Fruit fly (Drosophila melanogaster) whole organism, embryonic: ENCODE measurements around the gene Der-2.

Experiments used
- Aef1 ChIP-seq: fragments of 200-800 bp; sonication (Bioruptor generic); IDR thresholded peaks from 3 replicates; pipeline ENCODE4 v1.3.6; 2022; ENCODE audit warnings: missing biosample characterization, missing genetic modification characterization
- Atf3 ChIP-seq: fragments of 200-800 bp; sonication (Bioruptor generic); optimal IDR thresholded peaks from 3 replicates; lab custom pipeline; 2016; ENCODE audit warnings: missing biosample characterization, missing genetic modification characterization
- Bgb ChIP-seq: fragments of 200-800 bp; sonication (Bioruptor generic); IDR thresholded peaks from 2 replicates; pipeline ENCODE4 v1.3.6; 2022; ENCODE audit warnings: missing biosample characterization, missing genetic modification characterization; ENCODE audit not compliant: partially characterized antibody
- Blimp-1 ChIP-seq: fragments of 200-800 bp; sonication (Bioruptor generic); optimal IDR thresholded peaks from 3 replicates; lab custom pipeline; 2018; ENCODE audit warnings: missing biosample characterization, missing genetic modification characterization, mild to moderate bottlenecking, moderate library complexity, missing genetic modification reagents
- Bteb2 ChIP-seq: fragments of 200-800 bp; sonication (Bioruptor generic); optimal IDR thresholded peaks from 2 replicates; lab custom pipeline; 2016; ENCODE audit warnings: missing biosample characterization, missing genetic modification characterization
- CG10431 ChIP-seq: fragments of 200-800 bp; sonication (Bioruptor generic); optimal IDR thresholded peaks from 3 replicates; lab custom pipeline; 2018; ENCODE audit warnings: missing biosample characterization, mild to moderate bottlenecking, missing genetic modification characterization
- CG11398 ChIP-seq: fragments of 200-800 bp; sonication (Bioruptor generic); optimal IDR thresholded peaks from 2 replicates; lab custom pipeline; 2016; ENCODE audit warnings: missing biosample characterization, missing genetic modification characterization
- CG11723 ChIP-seq: fragments of 200-800 bp; sonication (Bioruptor generic); optimal IDR thresholded peaks from 2 replicates; lab custom pipeline; 2017; ENCODE audit warnings: missing biosample characterization, mild to moderate bottlenecking, missing genetic modification characterization
- CG14710 ChIP-seq: fragments of 200-800 bp; sonication (Bioruptor generic); optimal IDR thresholded peaks from 3 replicates; lab custom pipeline; 2019; ENCODE audit warnings: missing biosample characterization, mild to moderate bottlenecking, missing genetic modification characterization, moderate library complexity
- CG15073 ChIP-seq: fragments of 200-800 bp; sonication (Bioruptor generic); optimal IDR thresholded peaks from 2 replicates; lab custom pipeline; 2016; ENCODE audit warnings: missing biosample characterization, missing genetic modification characterization
- CG1647 ChIP-seq: fragments of 200-800 bp; sonication (Bioruptor generic); optimal IDR thresholded peaks from 3 replicates; lab custom pipeline; 2016; ENCODE audit warnings: missing biosample characterization, missing genetic modification characterization
- CG16815 ChIP-seq: fragments of 200-800 bp; sonication (Bioruptor generic); optimal IDR thresholded peaks from 3 replicates; lab custom pipeline; 2017; ENCODE audit warnings: missing biosample characterization, mild to moderate bottlenecking, missing genetic modification characterization
- CG17328 ChIP-seq: fragments of 200-800 bp; sonication (Bioruptor generic); IDR thresholded peaks from 2 replicates; pipeline ENCODE4 v1.3.6; 2022; ENCODE audit warnings: missing biosample characterization, missing genetic modification characterization
- CG17361 ChIP-seq: fragments of 200-800 bp; sonication (Bioruptor generic); IDR thresholded peaks from 3 replicates; pipeline ENCODE4 v1.3.6; 2022; ENCODE audit warnings: missing biosample characterization, missing genetic modification characterization
- CG1792 ChIP-seq: fragments of 200-800 bp; sonication (Bioruptor generic); optimal IDR thresholded peaks from 2 replicates; lab custom pipeline; 2016; ENCODE audit warnings: missing biosample characterization, missing genetic modification characterization
- CG18476 ChIP-seq: fragments of 200-800 bp; sonication (Bioruptor generic); optimal IDR thresholded peaks from 2 replicates; lab custom pipeline; 2016; ENCODE audit warnings: missing biosample characterization, mild to moderate bottlenecking, missing genetic modification characterization
- CG42726 ChIP-seq: fragments of 200-800 bp; sonication (Bioruptor generic); IDR thresholded peaks from 2 replicates; pipeline ENCODE4 v1.3.6; 2022; ENCODE audit warnings: missing biosample characterization, missing genetic modification characterization; ENCODE audit not compliant: partially characterized antibody
- CG4404 ChIP-seq: fragments of 200-800 bp; sonication (Bioruptor generic); IDR thresholded peaks from 2 replicates; pipeline ENCODE4 v1.3.6; 2022; ENCODE audit warnings: missing biosample characterization, missing genetic modification characterization
- CG5245 ChIP-seq: fragments of 200-800 bp; sonication (Bioruptor generic); optimal IDR thresholded peaks from 3 replicates; lab custom pipeline; 2016; ENCODE audit warnings: missing biosample characterization, missing genetic modification characterization
- CG6175 ChIP-seq: fragments of 200-800 bp; sonication (Bioruptor generic); IDR thresholded peaks from 3 replicates; pipeline ENCODE4 v1.3.6; 2022; ENCODE audit warnings: missing biosample characterization, missing genetic modification characterization
- CG6654 ChIP-seq: fragments of 200-800 bp; sonication (Bioruptor generic); optimal IDR thresholded peaks from 2 replicates; lab custom pipeline; 2017; ENCODE audit warnings: missing biosample characterization, mild to moderate bottlenecking, missing genetic modification characterization
- CG7271 ChIP-seq: fragments of 200-800 bp; sonication (Bioruptor generic); optimal IDR thresholded peaks from 2 replicates; lab custom pipeline; 2018; ENCODE audit warnings: missing biosample characterization, mild to moderate bottlenecking, missing genetic modification characterization, moderate library complexity
- CG7372 ChIP-seq: fragments of 200-800 bp; sonication (Bioruptor generic); IDR thresholded peaks from 2 replicates; pipeline ENCODE4 v1.3.6; 2022; ENCODE audit warnings: missing biosample characterization, missing genetic modification characterization
- CG8359 ChIP-seq: fragments of 200-800 bp; sonication (Bioruptor generic); optimal IDR thresholded peaks from 2 replicates; lab custom pipeline; 2017; ENCODE audit warnings: missing biosample characterization, mild to moderate bottlenecking, missing genetic modification characterization, borderline replicate concordance
- CG9609 ChIP-seq: fragments of 200-800 bp; sonication (Bioruptor generic); optimal IDR thresholded peaks from 3 replicates; lab custom pipeline; 2016; ENCODE audit warnings: missing biosample characterization, missing genetic modification characterization
- CG9797 ChIP-seq: fragments of 200-800 bp; sonication (Bioruptor generic); optimal IDR thresholded peaks from 3 replicates; lab custom pipeline; 2018; ENCODE audit warnings: missing biosample characterization, mild to moderate bottlenecking, missing genetic modification characterization
- Dad ChIP-seq: fragments of 200-800 bp; sonication (Bioruptor generic); optimal IDR thresholded peaks from 3 replicates; lab custom pipeline; 2016; ENCODE audit warnings: missing biosample characterization, missing genetic modification characterization
- Hand ChIP-seq: fragments of 200-800 bp; sonication (Bioruptor generic); optimal IDR thresholded peaks from 2 replicates; lab custom pipeline; 2017; ENCODE audit warnings: mild to moderate bottlenecking, missing biosample characterization, missing genetic modification reagents, missing genetic modification characterization
- Max ChIP-seq: fragments of 200-800 bp; sonication (Bioruptor generic); optimal IDR thresholded peaks from 2 replicates; lab custom pipeline; 2016; ENCODE audit warnings: missing biosample characterization, mild to moderate bottlenecking, missing genetic modification characterization
- Myb ChIP-seq: fragments of 200-800 bp; sonication (Bioruptor generic); optimal IDR thresholded peaks from 2 replicates; lab custom pipeline; 2016; ENCODE audit warnings: missing biosample characterization, missing genetic modification characterization
- Pdp1 ChIP-seq, 2 experiments: fragments of 200-800 bp; sonication (Bioruptor generic); optimal IDR thresholded peaks; 3 replicates each; lab custom pipeline; 2016; ENCODE audit warnings: missing biosample characterization in 2 of 2, missing genetic modification characterization in 2 of 2, mild to moderate bottlenecking in 1 of 2, moderate library complexity in 1 of 2
- Ptx1 ChIP-seq: fragments of 200-800 bp; sonication (Bioruptor generic); IDR thresholded peaks from 2 replicates; pipeline ENCODE4 v1.3.6; 2022; ENCODE audit warnings: missing biosample characterization, missing genetic modification characterization
- Ravus ChIP-seq: fragments of 200-800 bp; sonication (Bioruptor generic); IDR thresholded peaks from 2 replicates; pipeline ENCODE4 v1.3.6; 2022; ENCODE audit warnings: missing biosample characterization, missing genetic modification characterization
- TFAM ChIP-seq: fragments of 200-800 bp; sonication (Bioruptor generic); optimal IDR thresholded peaks from 2 replicates; lab custom pipeline; 2017; ENCODE audit warnings: missing biosample characterization, missing genetic modification characterization, inconsistent platforms
- Tbp ChIP-seq: fragments of >200 bp; optimal IDR thresholded peaks from 2 replicates; lab custom pipeline; 2018; ENCODE audit warnings: missing biosample characterization, missing genetic modification characterization
- ato ChIP-seq: fragments of 200-800 bp; sonication (Bioruptor generic); IDR thresholded peaks from 2 replicates; pipeline ENCODE4 v1.3.6; 2022; ENCODE audit warnings: missing biosample characterization, missing genetic modification characterization; ENCODE audit not compliant: partially characterized antibody
- br ChIP-seq: fragments of >200 bp; optimal IDR thresholded peaks from 2 replicates; lab custom pipeline; 2017
- cato ChIP-seq: fragments of 200-800 bp; sonication (Bioruptor generic); optimal IDR thresholded peaks from 2 replicates; lab custom pipeline; 2016; ENCODE audit warnings: missing biosample characterization, missing genetic modification characterization, borderline replicate concordance
- chm ChIP-seq: fragments of 200-800 bp; sonication (Bioruptor generic); IDR thresholded peaks from 2 replicates; pipeline ENCODE4 v1.3.6; 2022; ENCODE audit warnings: missing biosample characterization, missing genetic modification characterization
- crol ChIP-seq: fragments of 200-800 bp; sonication (Bioruptor generic); IDR thresholded peaks from 2 replicates; pipeline ENCODE4 v1.3.6; 2022; ENCODE audit warnings: missing biosample characterization, missing genetic modification characterization
- dan ChIP-seq: fragments of 200-800 bp; sonication (Bioruptor generic); IDR thresholded peaks from 2 replicates; pipeline ENCODE4 v1.3.6; 2022; ENCODE audit warnings: missing biosample characterization, missing genetic modification characterization
- dati ChIP-seq: fragments of 200-800 bp; sonication (Bioruptor generic); IDR thresholded peaks from 2 replicates; pipeline ENCODE4 v1.3.6; 2022; ENCODE audit warnings: missing biosample characterization, missing genetic modification characterization
- eve ChIP-seq, 2 experiments: fragments of >200 bp; optimal IDR thresholded peaks; 2 replicates each; lab custom pipeline; 2017; ENCODE audit warnings: missing biosample characterization in 2 of 2, missing genetic modification characterization in 2 of 2
- grau ChIP-seq: fragments of 200-800 bp; optimal IDR thresholded peaks from 3 replicates; lab custom pipeline; 2019; ENCODE audit warnings: missing biosample characterization, mild to moderate bottlenecking, missing genetic modification characterization, moderate library complexity
- mirr ChIP-seq: fragments of 200-800 bp; sonication (Bioruptor generic); optimal IDR thresholded peaks from 3 replicates; lab custom pipeline; 2018; ENCODE audit warnings: missing biosample characterization, mild to moderate bottlenecking, missing genetic modification characterization
- pan ChIP-seq, 4 experiments: fragments of >200 bp in 3 of 4; fragments of 200-800 bp in 1 of 4; sonication (Bioruptor generic) in 1 of 4; optimal IDR thresholded peaks in 3 of 4; IDR thresholded peaks in 1 of 4; 2 replicates each; pipeline versions ENCODE4 v1.3.6 to Lab custom; 2017 to 2022; ENCODE audit warnings: missing biosample characterization in 2 of 4, missing genetic modification characterization in 2 of 4, mixed read lengths in 1 of 4
- pb ChIP-seq: fragments of 200-800 bp; sonication (Bioruptor generic); optimal IDR thresholded peaks from 3 replicates; lab custom pipeline; 2016; ENCODE audit warnings: missing biosample characterization, missing genetic modification characterization
- slbo ChIP-seq: fragments of 200-800 bp; sonication (Bioruptor generic); IDR thresholded peaks from 2 replicates; pipeline ENCODE4 v1.3.6; 2022; ENCODE audit warnings: missing biosample characterization, missing genetic modification characterization
- tll ChIP-seq, 2 experiments: fragments of 200-800 bp in 1 of 2; fragments of >200 bp in 1 of 2; sonication (Bioruptor generic) in 1 of 2; optimal IDR thresholded peaks; 2 replicates each; lab custom pipeline; 2017 to 2019; ENCODE audit warnings: missing biosample characterization in 2 of 2, missing genetic modification characterization in 2 of 2, mild to moderate bottlenecking in 1 of 2, moderate library complexity in 1 of 2
- ttk ChIP-seq: fragments of 200-800 bp; sonication (Bioruptor generic); IDR thresholded peaks from 2 replicates; pipeline ENCODE4 v2.1.2; 2022; ENCODE audit warnings: missing biosample characterization, missing genetic modification characterization
- twi ChIP-seq: fragments of 200-800 bp; optimal IDR thresholded peaks from 2 replicates; lab custom pipeline; 2019; ENCODE audit warnings: missing biosample characterization, mild to moderate bottlenecking, missing genetic modification characterization, moderate library complexity

Der-2 gene

dm6 chr3R:16524178-16524577 lies 40.2 kb upstream of the Der-2 start (continued):
- TF ChIP-seq Ravus (GFP tag; lab: Robert Waterston, UW) (peak; percentile 60), CG4404 (GFP tag; lab: Robert Waterston, UW) (no peak), CG16815 (GFP tag; lab: Kevin White, UChicago) (no peak), slbo (GFP tag; lab: Robert Waterston, UW) (no peak), dan (GFP tag; lab: Robert Waterston, UW) (no peak), TFAM (GFP tag; lab: Kevin White, UChicago) (no peak), Tbp (GFP tag; lab: Kevin White, UChicago) (no peak), Dad (GFP tag; lab: Kevin White, UChicago) (no peak), grau (tag; lab: Kevin White, UChicago) (peak; percentile 41), br (lab: Kevin White, UChicago) (no peak), cato (GFP tag; lab: Kevin White, UChicago) (no peak), Aef1 (GFP tag; lab: Robert Waterston, UW) (peak; percentile 44; the same call in 2 of the 3 replicates), ttk (GFP tag; lab: Robert Waterston, UW) (peak; percentile 83), Blimp-1 (GFP tag; lab: Kevin White, UChicago) (peak; percentile 93), CG42726 (no peak), Atf3 (GFP tag; lab: Kevin White, UChicago) (peak; percentile 14), Bteb2 (GFP tag; lab: Kevin White, UChicago) (no peak), mirr (GFP tag; lab: Kevin White, UChicago) (no peak), Ptx1 (GFP tag; lab: Robert Waterston, UW) (peak; percentile 76), Bgb (GFP tag; lab: Robert Waterston, UW) (no peak), CG15073 (GFP tag; lab: Kevin White, UChicago) (no peak), CG8359 (GFP tag; lab: Kevin White, UChicago) (peak; percentile 64), dati (peak; percentile 65; the same call in 1 of the 2 replicates), CG9609 (no peak), CG7271 (no peak), eve (GFP tag; optimal IDR thresholded peaks at IDR 0.05; lab: Kevin White, UChicago) (peak in 1 of 2 experiments; percentile 61), ato (GFP tag; lab: Robert Waterston, UW) (no peak), Hand (GFP tag; lab: Kevin White, UChicago) (no peak), CG6175 (no peak), CG1647 (GFP tag; lab: Kevin White, UChicago) (peak; percentile 7), CG11723 (GFP tag; lab: Kevin White, UChicago) (no peak), pan (optimal IDR thresholded peaks at IDR 0.05; lab: Kevin White, UChicago) (no peak), pan (GFP tag; optimal IDR thresholded peaks at IDR 0.05 in 1 of 2, IDR thresholded peaks at IDR 0.05 in 1 of 2) (peak in 1 of 2 experiments; percentile 74), CG11398 (GFP tag; lab: Kevin White, UChicago) (no peak), CG18476 (peak; percentile 59), crol (GFP tag; lab: Robert Waterston, UW) (peak; percentile 18; the same call in 1 of the 2 replicates), CG6654 (GFP tag; lab: Kevin White, UChicago) (peak; percentile 51), CG5245 (GFP tag; lab: Kevin White, UChicago) (peak; percentile 87), Max (GFP tag; lab: Kevin White, UChicago) (peak; percentile 40), CG9797 (no peak), CG17328 (GFP tag; lab: Robert Waterston, UW) (peak; percentile 93), Myb (GFP tag; lab: Kevin White, UChicago) (no peak), CG1792 (GFP tag; lab: Kevin White, UChicago) (peak; percentile 42), twi (tag; lab: Kevin White, UChicago) (no peak), CG17361 (GFP tag; lab: Robert Waterston, UW) (peak; percentile 88), chm (GFP tag; lab: Robert Waterston, UW) (peak; percentile 84), CG14710 (tag; lab: Kevin White, UChicago) (peak; percentile 95), CG10431 (no peak), tll (GFP tag; optimal IDR thresholded peaks at IDR 0.05; lab: Kevin White, UChicago) (no peak), Pdp1 (GFP tag; optimal IDR thresholded peaks at IDR 0.05; lab: Kevin White, UChicago) (peak in 1 of 2 experiments; percentile 44), pb (GFP tag; lab: Kevin White, UChicago) (no peak), CG7372 (peak; percentile 61)
